Worm (Caenorhabditis elegans) whole organism, L1 larva: ENCODE measurements around the gene nhr-273.

Source experiments
- F16B12.6 ChIP-seq: fragments of 150-350 bp; optimal IDR thresholded peaks from 2 replicates; lab custom pipeline; 2014; ENCODE audit warnings: missing biosample characterization, missing genetic modification characterization
- Y116A8C.19 ChIP-seq: sonication (generic microtip); optimal IDR thresholded peaks from 2 replicates; lab custom pipeline; 2016; ENCODE audit warnings: missing compliant biosample characterization, missing genetic modification characterization, borderline replicate concordance
- aha-1 ChIP-seq: fragments of 150-350 bp; optimal IDR thresholded peaks from 2 replicates; lab custom pipeline; 2014; ENCODE audit warnings: missing biosample characterization, missing genetic modification characterization
- alr-1 ChIP-seq: fragments of 200-800 bp; sonication (Bioruptor generic); optimal IDR thresholded peaks from 2 replicates; lab custom pipeline; 2018; ENCODE audit warnings: borderline replicate concordance, mild to moderate bottlenecking, missing genetic modification characterization, missing compliant biosample characterization
- ceh-63 ChIP-seq: fragments of 200-800 bp; sonication (Bioruptor generic); optimal IDR thresholded peaks from 2 replicates; lab custom pipeline; 2018; ENCODE audit warnings: mild to moderate bottlenecking, missing genetic modification characterization, missing compliant biosample characterization
- dpl-1 ChIP-seq, 3 experiments: fragments of 150-350 bp in 2 of 3; sonication (generic microtip) in 1 of 3; optimal IDR thresholded peaks; 2 replicates each; lab custom pipeline; 2014 to 2017; ENCODE audit warnings: missing biosample characterization in 3 of 3, missing genetic modification characterization in 3 of 3, missing genetic modification reagents in 3 of 3
- dsc-1 ChIP-seq: sonication (generic microtip); optimal IDR thresholded peaks from 2 replicates; lab custom pipeline; 2016; ENCODE audit warnings: mild to moderate bottlenecking, missing genetic modification characterization, missing compliant biosample characterization
- efl-1 ChIP-seq, 4 experiments: fragments of 150-350 bp; optimal IDR thresholded peaks in 3 of 4; peaks in 1 of 4; 1 replicate in 1 of 4; 2 replicates in 3 of 4; lab custom pipeline; 2014; ENCODE audit warnings: missing biosample characterization in 2 of 4, missing genetic modification characterization in 2 of 4, missing genetic modification reagents in 2 of 4
- egl-13 ChIP-seq: sonication (generic microtip); optimal IDR thresholded peaks from 2 replicates; lab custom pipeline; 2016; ENCODE audit warnings: missing genotype, missing genetic modification reagents, missing genetic modification characterization, missing compliant biosample characterization
- fos-1 ChIP-seq: fragments of 150-350 bp; optimal IDR thresholded peaks from 2 replicates; lab custom pipeline; 2014; ENCODE audit warnings: missing biosample characterization, missing genetic modification characterization
- grh-1 ChIP-seq: fragments of 200-800 bp; sonication (Bioruptor generic); IDR thresholded peaks from 2 replicates; pipeline ENCODE4 v1.3.6; 2022; ENCODE audit warnings: missing genetic modification reagents, missing genetic modification characterization, missing compliant biosample characterization
- hlh-4 ChIP-seq: sonication (generic microtip); optimal IDR thresholded peaks from 2 replicates; lab custom pipeline; 2016; ENCODE audit warnings: mild to moderate bottlenecking, missing genetic modification characterization, missing compliant biosample characterization
- irx-1 ChIP-seq: sonication (generic microtip); optimal IDR thresholded peaks from 2 replicates; lab custom pipeline; 2016; ENCODE audit warnings: missing genetic modification characterization, missing compliant biosample characterization
- jun-1 ChIP-seq: fragments of 150-350 bp; optimal IDR thresholded peaks from 2 replicates; lab custom pipeline; 2014; ENCODE audit warnings: missing biosample characterization, missing genetic modification reagents, missing genetic modification characterization
- lin-14 ChIP-seq: fragments of 200-800 bp; sonication (Bioruptor generic); optimal IDR thresholded peaks from 2 replicates; lab custom pipeline; 2018; ENCODE audit warnings: mild to moderate bottlenecking, missing genetic modification characterization, moderate library complexity, missing compliant biosample characterization
- lin-35 ChIP-seq, 2 experiments: fragments of 150-350 bp; optimal IDR thresholded peaks; 2 replicates each; lab custom pipeline; 2014; ENCODE audit warnings: missing biosample characterization in 2 of 2, missing genetic modification characterization in 2 of 2, missing genetic modification reagents in 2 of 2
- lin-39 ChIP-seq: fragments of 150-350 bp; optimal IDR thresholded peaks from 2 replicates; lab custom pipeline; 2014; ENCODE audit warnings: missing biosample characterization, missing genetic modification reagents, missing genetic modification characterization
- lir-3 ChIP-seq: sonication (generic microtip); optimal IDR thresholded peaks from 2 replicates; lab custom pipeline; 2016; ENCODE audit warnings: mild to moderate bottlenecking, missing genetic modification characterization, moderate library complexity, missing compliant biosample characterization; ENCODE audit not compliant: poor library complexity
- lsy-2 ChIP-seq, 2 experiments: fragments of 150-350 bp; optimal IDR thresholded peaks; 2 replicates each; lab custom pipeline; 2014; ENCODE audit warnings: missing biosample characterization in 2 of 2, missing genetic modification characterization in 2 of 2
- mep-1 ChIP-seq: fragments of 150-350 bp; optimal IDR thresholded peaks from 2 replicates; lab custom pipeline; 2014; ENCODE audit warnings: missing biosample characterization, missing genetic modification characterization
- nhr-12 ChIP-seq: sonication (generic microtip); optimal IDR thresholded peaks from 2 replicates; lab custom pipeline; 2017; ENCODE audit warnings: missing biosample characterization, missing genetic modification characterization
- nhr-28 ChIP-seq: fragments of 150-350 bp; optimal IDR thresholded peaks from 2 replicates; lab custom pipeline; 2014; ENCODE audit warnings: missing biosample characterization, missing genetic modification characterization
- nhr-71 ChIP-seq: sonication (generic microtip); optimal IDR thresholded peaks from 2 replicates; lab custom pipeline; 2016; ENCODE audit warnings: mild to moderate bottlenecking, missing genetic modification characterization, moderate library complexity, missing compliant biosample characterization
- nhr-77 ChIP-seq: fragments of 150-350 bp; optimal IDR thresholded peaks from 2 replicates; lab custom pipeline; 2014; ENCODE audit warnings: missing biosample characterization, missing genetic modification characterization
- nhr-84 ChIP-seq: sonication (generic microtip); optimal IDR thresholded peaks from 2 replicates; lab custom pipeline; 2017; ENCODE audit warnings: missing biosample characterization, missing genetic modification characterization
- nhr-90 ChIP-seq: sonication (generic microtip); optimal IDR thresholded peaks from 2 replicates; lab custom pipeline; 2016; ENCODE audit warnings: mild to moderate bottlenecking, missing genetic modification characterization, missing compliant biosample characterization; ENCODE audit not compliant: poor library complexity
- pag-3 ChIP-seq: sonication (generic microtip); optimal IDR thresholded peaks from 2 replicates; lab custom pipeline; 2017; ENCODE audit warnings: missing genetic modification characterization, mild to moderate bottlenecking, missing compliant biosample characterization, antibody characterized with exemption, borderline replicate concordance; ENCODE audit not compliant: insufficient read depth
- pqm-1 ChIP-seq: sonication (generic microtip); optimal IDR thresholded peaks from 3 replicates; lab custom pipeline; 2017; ENCODE audit warnings: missing biosample characterization, missing genetic modification characterization
- rnt-1 ChIP-seq: sonication (generic microtip); optimal IDR thresholded peaks from 2 replicates; lab custom pipeline; 2016; ENCODE audit warnings: mild to moderate bottlenecking, missing genetic modification characterization, moderate library complexity, missing compliant biosample characterization
- skn-1 ChIP-seq: fragments of 150-350 bp; optimal IDR thresholded peaks from 2 replicates; lab custom pipeline; 2014; ENCODE audit warnings: missing biosample characterization, missing genetic modification characterization
- snpc-4 ChIP-seq: fragments of 150-350 bp; optimal IDR thresholded peaks from 2 replicates; lab custom pipeline; 2014; ENCODE audit warnings: missing biosample characterization, missing genetic modification characterization
- sox-4 ChIP-seq: sonication (generic microtip); optimal IDR thresholded peaks from 2 replicates; lab custom pipeline; 2016; ENCODE audit warnings: missing genetic modification characterization, missing compliant biosample characterization
- swsn-7 ChIP-seq: sonication (generic microtip); optimal IDR thresholded peaks from 2 replicates; lab custom pipeline; 2016; ENCODE audit warnings: missing genetic modification characterization, missing compliant biosample characterization
- unc-130 ChIP-seq: fragments of 150-350 bp; optimal IDR thresholded peaks from 2 replicates; lab custom pipeline; 2017; ENCODE audit warnings: missing biosample characterization, missing genetic modification characterization, inconsistent platforms
- unc-86 ChIP-seq: sonication (generic microtip); optimal IDR thresholded peaks from 2 replicates; lab custom pipeline; 2016; ENCODE audit warnings: missing genetic modification characterization, missing compliant biosample characterization
- unc-98 ChIP-seq: fragments of 200-800 bp; sonication (Bioruptor generic); IDR thresholded peaks from 2 replicates; pipeline ENCODE4 v1.3.6; 2022; ENCODE audit warnings: missing genetic modification characterization, missing compliant biosample characterization

Gene nhr-273

DNA sequence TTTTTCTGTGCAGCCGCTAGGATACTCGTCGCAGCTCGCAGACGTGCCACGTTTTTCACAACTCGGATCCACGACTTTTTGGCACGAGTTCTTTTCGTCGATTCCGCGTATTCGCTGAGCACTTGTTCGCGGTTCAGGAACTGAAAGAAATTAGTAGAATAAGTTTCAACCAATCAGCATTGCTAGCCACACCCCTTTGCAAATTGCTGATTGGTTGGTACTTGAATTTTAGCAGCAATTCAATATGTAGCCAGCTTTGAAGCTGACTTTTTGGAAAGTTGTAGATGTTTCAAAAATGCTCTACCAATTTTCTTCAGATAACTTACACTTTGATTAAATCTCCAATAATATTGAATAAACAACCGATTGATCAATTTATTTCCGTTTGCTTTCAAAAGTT, 6.2 kb downstream of the nhr-273 start:
- TF ChIP-seq rnt-1 (tag; lab: Kevin White, UChicago) (no peak), pag-3 (tag; lab: Kevin White, UChicago) (no peak), nhr-28 (tag; lab: Kevin White, UChicago) (no peak), grh-1 (no peak), nhr-84 (no peak), irx-1 (no peak)

DNA sequence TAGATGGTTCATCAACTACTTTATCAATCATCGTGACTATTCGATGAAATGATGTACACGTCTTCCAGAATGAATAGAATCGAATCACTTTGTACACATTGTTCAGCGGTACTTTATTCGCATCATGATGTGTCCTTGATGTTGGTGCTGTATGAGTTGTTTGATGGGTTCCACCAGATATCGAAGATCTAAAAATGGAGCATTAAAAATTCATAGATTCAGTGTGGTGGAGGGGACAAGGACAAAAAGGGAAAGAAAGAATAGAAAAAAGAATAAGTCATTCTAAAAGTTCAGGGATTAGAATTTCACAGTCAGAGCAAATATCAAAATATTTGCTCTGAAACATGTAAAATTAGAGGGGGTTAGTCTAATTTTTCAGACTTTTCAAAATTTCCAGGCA, 9.7 kb downstream of the nhr-273 start:
- TF ChIP-seq egl-13: no peak
- TF ChIP-seq unc-130 (tag; lab: Kevin White, UChicago): no peak
- no peak for TF ChIP-seq fos-1 (tag; lab: Kevin White, UChicago)
- no peak for TF ChIP-seq nhr-12 (tag; lab: Kevin White, UChicago)
- no peak for TF ChIP-seq sox-4 (tag; lab: Kevin White, UChicago)
- no peak for TF ChIP-seq grh-1
- no peak for TF ChIP-seq skn-1
- no peak for TF ChIP-seq rnt-1 (tag; lab: Kevin White, UChicago)
- TF ChIP-seq dpl-1 (GFP tag; optimal IDR thresholded peaks at IDR 0.05; lab: Kevin White, UChicago): no peak
- no peak for TF ChIP-seq nhr-90 (tag; lab: Kevin White, UChicago)
- no peak for TF ChIP-seq lir-3 (tag; lab: Kevin White, UChicago)
- no peak for TF ChIP-seq irx-1

DNA sequence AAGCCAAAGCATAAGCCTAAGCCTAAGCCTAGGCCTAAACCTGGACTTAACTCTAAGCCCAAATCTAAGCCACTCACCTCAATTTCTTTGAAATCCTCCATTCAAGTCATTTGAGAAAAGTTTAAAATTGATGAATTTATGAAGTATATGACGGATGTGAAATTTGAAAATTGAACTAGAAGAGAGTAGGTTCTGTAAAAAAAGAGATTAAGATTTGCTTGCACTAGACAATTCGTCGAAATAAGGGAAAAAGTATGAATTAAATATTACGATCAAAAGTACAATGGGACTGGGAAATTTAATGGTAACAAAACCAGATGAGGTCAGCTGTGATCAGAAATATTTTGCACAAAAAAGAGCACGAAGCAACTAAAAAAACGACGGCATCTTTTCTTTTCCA, 18.0 kb downstream of the nhr-273 start, which contains the start of gene twk-2:
twk-2 (minus strand) TSS at position 101 of the 400 bp plus-strand sequence.
- TF ChIP-seq F16B12.6 (tag; lab: Kevin White, UChicago) (no peak), lin-39 (no peak), alr-1 (no peak), mep-1 (tag; lab: Kevin White, UChicago) (no peak), unc-130 (tag; lab: Kevin White, UChicago) (no peak), pqm-1 (tag; lab: Kevin White, UChicago) (no peak), nhr-12 (tag; lab: Kevin White, UChicago) (no peak), nhr-84 (no peak), jun-1 (tag; lab: Kevin White, UChicago) (no peak), swsn-7 (tag; lab: Kevin White, UChicago) (no peak), lin-35 (GFP tag; optimal IDR thresholded peaks at IDR 0.05; lab: Kevin White, UChicago) (no peak), nhr-77 (no peak), ceh-63 (GFP tag; lab: Kevin White, UChicago) (no peak), dpl-1 (GFP tag; optimal IDR thresholded peaks at IDR 0.05; lab: Kevin White, UChicago) (no peak), nhr-71 (tag; lab: Kevin White, UChicago) (no peak)

DNA sequence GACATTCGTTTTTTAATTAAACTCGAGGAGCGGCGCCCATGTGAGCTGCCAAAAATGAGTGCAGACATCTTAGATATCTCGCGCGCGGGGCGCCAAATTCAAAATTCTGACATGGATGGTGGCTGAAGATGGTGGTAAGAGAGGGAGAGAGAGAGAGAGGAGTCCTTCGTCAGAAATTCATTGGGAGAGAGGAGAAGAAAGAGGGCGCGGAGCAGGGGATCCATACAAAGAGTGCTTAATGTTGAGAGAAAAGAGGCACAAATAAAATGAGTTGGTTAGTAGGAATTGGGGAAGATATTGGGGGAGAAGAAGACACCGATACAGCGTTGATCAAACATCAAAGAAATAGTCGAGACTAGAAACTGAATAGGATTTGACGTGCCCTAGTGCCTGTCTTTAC, 18.4 kb downstream of the nhr-273 start:
- TF ChIP-seq dpl-1 (GFP tag; optimal IDR thresholded peaks at IDR 0.05; lab: Kevin White, UChicago): peak in 1 of 3 experiments; percentile 35
- no peak for TF ChIP-seq unc-98 (GFP tag; lab: Robert Waterston, UW)
- no peak for TF ChIP-seq Y116A8C.19
- peak in 1 of 2 experiments; percentile 34 for TF ChIP-seq lin-35 (GFP tag; optimal IDR thresholded peaks at IDR 0.05; lab: Kevin White, UChicago)
- TF ChIP-seq nhr-77: no peak
- no peak for TF ChIP-seq hlh-4 (tag; lab: Kevin White, UChicago)
- no peak for TF ChIP-seq snpc-4 (tag; lab: Kevin White, UChicago)
- no peak for TF ChIP-seq skn-1
- TF ChIP-seq efl-1 (optimal IDR thresholded peaks at IDR 0.05; lab: Kevin White, UChicago): no peak
- peak; percentile 13 to 56 for TF ChIP-seq efl-1 (GFP tag; optimal IDR thresholded peaks at IDR 0.05 in 1 of 2; lab: Kevin White, UChicago)
- no peak for TF ChIP-seq dsc-1 (tag; lab: Kevin White, UChicago)
- no peak for TF ChIP-seq lsy-2 (tag; optimal IDR thresholded peaks at IDR 0.05; lab: Kevin White, UChicago)
- no peak for TF ChIP-seq nhr-71 (tag; lab: Kevin White, UChicago)
- TF ChIP-seq lin-14 (GFP tag; lab: Kevin White, UChicago): peak; percentile 60
- peak; percentile 55 for TF ChIP-seq unc-86 (tag; lab: Kevin White, UChicago)
- TF ChIP-seq aha-1 (tag; lab: Kevin White, UChicago): no peak
